Worm (Caenorhabditis elegans) whole organism, young adult: ENCODE data around the gene nspc-3.

Experiments
- C06A6.2 ChIP-seq: fragments of 200-800 bp; sonication (Bioruptor generic); conservative IDR thresholded peaks from 2 replicates; pipeline ENCODE4 v1.3.6; 2022; ENCODE audit warnings: missing genetic modification characterization, missing compliant biosample characterization
- F22D6.2 ChIP-seq: sonication (generic microtip); optimal IDR thresholded peaks from 2 replicates; lab custom pipeline; 2016; ENCODE audit warnings: mild to moderate bottlenecking, missing genetic modification characterization, missing compliant biosample characterization
- F37B4.10 ChIP-seq: fragments of 200-800 bp; sonication (Bioruptor generic); IDR thresholded peaks from 2 replicates; pipeline ENCODE4 v1.3.6; 2022; ENCODE audit warnings: missing genetic modification characterization, missing compliant biosample characterization
- F52B5.7 ChIP-seq: sonication (generic microtip); optimal IDR thresholded peaks from 2 replicates; lab custom pipeline; 2016; ENCODE audit warnings: mild to moderate bottlenecking, missing genetic modification characterization, missing compliant biosample characterization
- K12H6.12 ChIP-seq: fragments of 200-800 bp; sonication (Bioruptor generic); optimal IDR thresholded peaks from 2 replicates; lab custom pipeline; 2018; ENCODE audit warnings: mild to moderate bottlenecking, missing genetic modification characterization, missing compliant biosample characterization
- T26A5.8 ChIP-seq: sonication (generic microtip); optimal IDR thresholded peaks from 2 replicates; lab custom pipeline; 2016; ENCODE audit warnings: missing genetic modification characterization, missing compliant biosample characterization
- Y53F4B.3 ChIP-seq: fragments of 200-800 bp; sonication (Bioruptor generic); IDR thresholded peaks from 2 replicates; pipeline ENCODE4 v1.3.6; 2022; ENCODE audit warnings: missing genetic modification reagents, missing genetic modification characterization, missing compliant biosample characterization
- Y67H2A.10 ChIP-seq: fragments of 200-800 bp; sonication (Bioruptor generic); conservative IDR thresholded peaks from 2 replicates; pipeline ENCODE4 v1.3.6; 2022; ENCODE audit warnings: missing genetic modification reagents, missing genetic modification characterization, missing compliant biosample characterization
- aptf-2 ChIP-seq: fragments of 200-800 bp; sonication (Bioruptor generic); conservative IDR thresholded peaks from 2 replicates; pipeline ENCODE4 v1.3.6; 2022; ENCODE audit warnings: missing genetic modification reagents, missing genetic modification characterization, missing compliant biosample characterization
- attf-5 ChIP-seq: fragments of 200-800 bp; sonication (Bioruptor generic); optimal IDR thresholded peaks from 2 replicates; lab custom pipeline; 2018; ENCODE audit warnings: mild to moderate bottlenecking, missing genetic modification characterization, missing compliant biosample characterization
- bed-2 ChIP-seq: fragments of 200-800 bp; sonication (Bioruptor generic); IDR thresholded peaks from 2 replicates; pipeline ENCODE4 v1.3.6; 2022; ENCODE audit warnings: missing genetic modification reagents, missing genetic modification characterization, missing compliant biosample characterization
- cebp-1 ChIP-seq, 2 experiments: fragments of 200-800 bp in 1 of 2; sonication (Bioruptor generic) in 1 of 2; sonication (generic microtip) in 1 of 2; IDR thresholded peaks in 1 of 2; optimal IDR thresholded peaks in 1 of 2; 2 replicates each; pipeline versions ENCODE4 v1.3.6 to Lab custom; 2017 to 2022; ENCODE audit warnings: missing compliant biosample characterization in 2 of 2, missing genetic modification characterization in 2 of 2, mild to moderate bottlenecking in 1 of 2, missing genetic modification reagents in 1 of 2, moderate library complexity in 1 of 2
- ceh-27 ChIP-seq: fragments of 200-800 bp; sonication (Bioruptor generic); optimal IDR thresholded peaks from 2 replicates; lab custom pipeline; 2018; ENCODE audit warnings: mild to moderate bottlenecking, missing genetic modification characterization, moderate library complexity, missing compliant biosample characterization
- dox-1 ChIP-seq: fragments of 200-800 bp; sonication (Bioruptor generic); IDR thresholded peaks from 2 replicates; pipeline ENCODE4 v1.3.6; 2022; ENCODE audit warnings: missing genetic modification reagents, missing genetic modification characterization, missing compliant biosample characterization
- ekl-4 ChIP-seq: fragments of 200-800 bp; sonication (Bioruptor generic); IDR thresholded peaks from 2 replicates; pipeline ENCODE4 v1.3.6; 2022; ENCODE audit warnings: missing genetic modification reagents, missing genetic modification characterization, missing compliant biosample characterization
- fkh-3 ChIP-seq: sonication (generic microtip); optimal IDR thresholded peaks from 2 replicates; lab custom pipeline; 2016; ENCODE audit warnings: mild to moderate bottlenecking, missing genetic modification characterization, missing compliant biosample characterization
- gei-17 ChIP-seq: fragments of 200-800 bp; sonication (Bioruptor generic); optimal IDR thresholded peaks from 2 replicates; lab custom pipeline; 2018; ENCODE audit warnings: mild to moderate bottlenecking, missing genetic modification characterization, missing compliant biosample characterization
- hsf-1 ChIP-seq: fragments of 200-800 bp; sonication (Bioruptor generic); IDR thresholded peaks from 2 replicates; pipeline ENCODE4 v1.3.6; 2022; ENCODE audit warnings: missing genetic modification reagents, missing genetic modification characterization, missing compliant biosample characterization
- let-607 ChIP-seq, 2 experiments: fragments of 200-800 bp in 1 of 2; sonication (Bioruptor generic) in 1 of 2; sonication (generic microtip) in 1 of 2; optimal IDR thresholded peaks; 2 replicates each; lab custom pipeline; 2016 to 2018; ENCODE audit warnings: mild to moderate bottlenecking in 2 of 2, missing compliant biosample characterization in 2 of 2, missing genetic modification characterization in 2 of 2, moderate library complexity in 2 of 2, missing genotype in 1 of 2
- lin-26 ChIP-seq: fragments of 200-800 bp; sonication (Bioruptor generic); IDR thresholded peaks from 2 replicates; pipeline ENCODE4 v1.3.6; 2022; ENCODE audit warnings: missing genetic modification reagents, missing genetic modification characterization, missing compliant biosample characterization
- lin-40 ChIP-seq: sonication (generic microtip); optimal IDR thresholded peaks from 2 replicates; lab custom pipeline; 2016; ENCODE audit warnings: missing genetic modification characterization, mild to moderate bottlenecking, missing compliant biosample characterization, missing genotype, missing genetic modification reagents
- lin-54 ChIP-seq: fragments of 200-800 bp; sonication (Bioruptor generic); optimal IDR thresholded peaks from 2 replicates; lab custom pipeline; 2018; ENCODE audit warnings: mild to moderate bottlenecking, missing genetic modification characterization, missing compliant biosample characterization
- lsy-27 ChIP-seq: sonication (generic microtip); optimal IDR thresholded peaks from 2 replicates; lab custom pipeline; 2017; ENCODE audit warnings: missing genetic modification characterization, mild to moderate bottlenecking, missing compliant biosample characterization, antibody characterized with exemption, missing genotype, borderline replicate concordance; ENCODE audit not compliant: insufficient read depth
- madf-10 ChIP-seq: sonication (generic microtip); optimal IDR thresholded peaks from 2 replicates; lab custom pipeline; 2016; ENCODE audit warnings: mild to moderate bottlenecking, missing genetic modification characterization, missing compliant biosample characterization
- nfya-2 ChIP-seq: fragments of 200-800 bp; sonication (Bioruptor generic); IDR thresholded peaks from 2 replicates; pipeline ENCODE4 v1.3.6; 2022; ENCODE audit warnings: missing genetic modification reagents, missing genetic modification characterization, missing compliant biosample characterization
- nfyb-1 ChIP-seq: fragments of 200-800 bp; sonication (Bioruptor generic); IDR thresholded peaks from 2 replicates; pipeline ENCODE4 v1.3.6; 2022; ENCODE audit warnings: missing genetic modification reagents, missing genetic modification characterization, missing compliant biosample characterization
- nhr-80 ChIP-seq: sonication (generic microtip); optimal IDR thresholded peaks from 2 replicates; lab custom pipeline; 2016; ENCODE audit warnings: missing genetic modification characterization, missing compliant biosample characterization
- nhr-90 ChIP-seq: sonication (generic microtip); optimal IDR thresholded peaks from 2 replicates; lab custom pipeline; 2016; ENCODE audit warnings: missing genotype, mild to moderate bottlenecking, missing genetic modification characterization, missing compliant biosample characterization
- snpc-3.4 ChIP-seq: sonication (generic microtip); optimal IDR thresholded peaks from 2 replicates; lab custom pipeline; 2017; ENCODE audit warnings: missing genetic modification characterization, mild to moderate bottlenecking, missing compliant biosample characterization, antibody characterized with exemption, moderate library complexity, missing genotype, missing genetic modification reagents
- snpc-4 ChIP-seq, 5 experiments: fragments of 150-350 bp in 1 of 5; sonication (generic microtip) in 4 of 5; optimal IDR thresholded peaks; 2 replicates each; lab custom pipeline; 2014 to 2018; ENCODE audit warnings: missing genetic modification characterization in 5 of 5, missing biosample characterization in 3 of 5, antibody characterized with exemption in 2 of 5, mild to moderate bottlenecking in 2 of 5, missing compliant biosample characterization in 2 of 5, missing genotype in 2 of 5, moderate library complexity in 2 of 5, missing genetic modification reagents in 1 of 5
- somi-1 ChIP-seq: fragments of 200-800 bp; sonication (Bioruptor generic); optimal IDR thresholded peaks from 2 replicates; lab custom pipeline; 2018; ENCODE audit warnings: mild to moderate bottlenecking, missing genetic modification characterization, missing compliant biosample characterization
- sptf-2 ChIP-seq: fragments of 200-800 bp; sonication (Bioruptor generic); optimal IDR thresholded peaks from 2 replicates; lab custom pipeline; 2018; ENCODE audit warnings: mild to moderate bottlenecking, missing genetic modification characterization, missing compliant biosample characterization
- tbp1 ChIP-seq: fragments of 200-800 bp; sonication (Bioruptor generic); optimal IDR thresholded peaks from 2 replicates; lab custom pipeline; 2018; ENCODE audit warnings: mild to moderate bottlenecking, missing genetic modification characterization, missing compliant biosample characterization
- tlf-1 ChIP-seq: fragments of 200-800 bp; sonication (Bioruptor generic); optimal IDR thresholded peaks from 2 replicates; lab custom pipeline; 2018; ENCODE audit warnings: mild to moderate bottlenecking, missing genetic modification characterization, missing compliant biosample characterization
- unc-62 ChIP-seq: fragments of 150-350 bp; optimal IDR thresholded peaks from 2 replicates; lab custom pipeline; 2014; ENCODE audit warnings: missing biosample characterization, missing genetic modification reagents, missing genetic modification characterization
- xnd-1 ChIP-seq: sonication (generic microtip); optimal IDR thresholded peaks from 2 replicates; lab custom pipeline; 2016; ENCODE audit warnings: missing genotype, missing genetic modification reagents, missing genetic modification characterization, missing compliant biosample characterization
- zfh-2 ChIP-seq: fragments of 200-800 bp; sonication (Bioruptor generic); conservative IDR thresholded peaks from 2 replicates; pipeline ENCODE4 v1.3.6; 2022; ENCODE audit warnings: missing genetic modification reagents, missing genetic modification characterization, missing compliant biosample characterization
- ztf-22 ChIP-seq: fragments of 200-800 bp; sonication (Bioruptor generic); optimal IDR thresholded peaks from 2 replicates; lab custom pipeline; 2018; ENCODE audit warnings: mild to moderate bottlenecking, missing genetic modification characterization, moderate library complexity, missing compliant biosample characterization
- ztf-25 ChIP-seq: fragments of 200-800 bp; sonication (Bioruptor generic); IDR thresholded peaks from 2 replicates; pipeline ENCODE4 v1.3.6; 2022; ENCODE audit warnings: missing genetic modification reagents, missing genetic modification characterization, missing compliant biosample characterization
- ztf-26 ChIP-seq: sonication (generic microtip); optimal IDR thresholded peaks from 2 replicates; lab custom pipeline; 2017; ENCODE audit warnings: missing genetic modification characterization, missing compliant biosample characterization
- ztf-28 ChIP-seq: fragments of 200-800 bp; sonication (Bioruptor generic); IDR thresholded peaks from 2 replicates; pipeline ENCODE4 v1.3.6; 2022; ENCODE audit warnings: missing genetic modification reagents, missing genetic modification characterization, missing compliant biosample characterization

The nspc-3 gene

DNA sequence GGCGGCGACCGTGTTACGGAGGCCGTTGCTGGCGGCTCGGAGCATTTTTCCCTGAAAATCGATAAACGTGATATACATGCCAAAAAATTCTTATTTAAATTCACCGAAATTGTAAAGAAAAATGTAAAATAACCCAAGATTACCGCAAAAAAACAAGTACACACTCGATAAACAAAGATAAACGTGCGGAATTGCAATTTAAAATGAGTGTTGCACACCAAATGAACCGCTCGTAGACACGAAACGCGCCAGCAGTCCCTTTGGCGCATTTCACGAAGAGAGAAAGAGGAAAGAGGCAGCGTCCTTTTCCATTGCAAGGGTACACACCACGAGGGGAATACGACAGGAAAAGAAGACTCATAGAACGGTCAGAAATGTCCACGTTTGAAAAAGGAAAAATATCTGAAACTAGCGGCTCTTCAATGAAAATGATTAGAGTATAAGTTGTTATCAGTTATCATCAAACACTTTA, 9.1 kb downstream of the nspc-3 start, which contains the start of gene sdha-1 (continued):
- TF ChIP-seq aptf-2 (GFP tag; lab: Robert Waterston, UW) (no peak), Y67H2A.10 (GFP tag; lab: Robert Waterston, UW) (no peak), lin-54 (GFP tag; lab: Kevin White, UChicago) (peak; percentile 41), ceh-27 (GFP tag; lab: Kevin White, UChicago) (peak; percentile 83), hsf-1 (GFP tag; lab: Robert Waterston, UW) (no peak), unc-62 (GFP tag; lab: Kevin White, UChicago) (peak; percentile 14), ztf-25 (GFP tag; lab: Robert Waterston, UW) (no peak), cebp-1 (GFP tag; IDR thresholded peaks at IDR 0.05; lab: Robert Waterston, UW) (peak; percentile 30; the same call in 1 of the 2 replicates), cebp-1 (tag; optimal IDR thresholded peaks at IDR 0.05; lab: Kevin White, UChicago) (peak; percentile 86), ztf-28 (no peak), lin-40 (tag; lab: Kevin White, UChicago) (peak; percentile 83), K12H6.12 (tag; lab: Kevin White, UChicago) (peak; percentile 73), nfyb-1 (GFP tag; lab: Robert Waterston, UW) (peak; percentile 19; the same call in 1 of the 2 replicates), F52B5.7 (tag; lab: Kevin White, UChicago) (no peak), attf-5 (GFP tag; lab: Kevin White, UChicago) (peak; percentile 85), ekl-4 (GFP tag; lab: Robert Waterston, UW) (no peak), somi-1 (peak; percentile 70), madf-10 (peak; percentile 56), Y53F4B.3 (GFP tag; lab: Robert Waterston, UW) (no peak), zfh-2 (GFP tag; lab: Robert Waterston, UW) (peak; percentile 76; the same call in 1 of the 2 replicates), snpc-4 (GFP tag; optimal IDR thresholded peaks at IDR 0.05; lab: Kevin White, UChicago) (no peak), snpc-4 (tag; optimal IDR thresholded peaks at IDR 0.05; lab: Kevin White, UChicago) (peak in 3 of 4 experiments; percentile 34 to 50 (median 38)), tbp1 (GFP tag; lab: Kevin White, UChicago) (peak; percentile 56), ztf-26 (tag; lab: Kevin White, UChicago) (peak; percentile 61)

DNA sequence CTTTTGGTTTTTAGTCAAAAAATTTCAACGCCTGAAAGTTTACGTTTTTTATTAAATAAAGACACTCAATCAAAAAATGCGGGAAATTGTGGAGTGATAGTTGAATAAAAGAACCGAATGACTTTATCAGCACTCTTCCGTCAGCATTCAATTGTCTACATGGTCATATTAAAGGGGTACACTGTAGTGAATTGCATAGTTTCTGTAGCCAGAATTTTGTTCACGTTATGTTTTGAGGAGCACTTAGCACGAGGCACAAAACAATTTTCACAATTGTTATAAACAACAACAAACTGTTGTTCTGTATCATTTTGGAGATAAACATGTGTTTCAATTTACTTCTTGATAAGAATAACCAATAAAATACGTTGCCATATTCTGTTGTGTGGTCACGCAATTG, 12.1 kb downstream of the nspc-3 start, which contains the start of gene D2021.4:
TSS of gene D2021.4 (minus strand) at position 48 of the 400 bp plus-strand sequence.
- TF ChIP-seq Y67H2A.10 (GFP tag; lab: Robert Waterston, UW) (no peak), nhr-80 (peak; percentile 90), tlf-1 (GFP tag; lab: Kevin White, UChicago) (no peak), lsy-27 (tag; lab: Kevin White, UChicago) (no peak), nfya-2 (GFP tag; lab: Robert Waterston, UW) (no peak), nhr-90 (tag; lab: Kevin White, UChicago) (no peak), cebp-1 (GFP tag; IDR thresholded peaks at IDR 0.05; lab: Robert Waterston, UW) (no peak), cebp-1 (tag; optimal IDR thresholded peaks at IDR 0.05; lab: Kevin White, UChicago) (peak; percentile 28), let-607 (tag; optimal IDR thresholded peaks at IDR 0.05; lab: Kevin White, UChicago) (no peak), T26A5.8 (tag; lab: Kevin White, UChicago) (no peak)

DNA sequence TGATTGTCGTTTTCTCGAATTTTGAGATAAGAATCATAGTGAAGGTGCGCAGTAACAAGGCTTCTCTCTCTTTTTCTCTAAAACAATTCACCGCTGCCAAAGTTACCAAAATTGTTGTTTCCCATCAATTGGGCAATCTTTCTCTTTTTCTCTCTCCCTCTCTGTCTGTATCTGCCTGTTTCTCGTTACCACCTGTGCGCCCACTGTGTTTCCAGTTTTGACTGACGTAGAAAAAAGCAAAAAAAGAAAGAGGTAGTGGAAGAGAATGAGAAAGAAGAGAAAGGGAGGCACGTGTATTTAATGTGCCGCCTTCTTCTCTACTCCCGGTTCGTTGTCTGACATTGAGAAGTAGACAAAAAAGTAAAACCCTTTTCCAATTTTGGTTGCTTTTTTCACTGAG, 13.2 kb downstream of the nspc-3 start:
- TF ChIP-seq ztf-22 (peak; percentile 16), madf-10 (peak; percentile 1), fkh-3 (tag; lab: Kevin White, UChicago) (no peak), somi-1 (peak; percentile 79), lin-26 (GFP tag; lab: Robert Waterston, UW) (peak; percentile 38; the same call in 1 of the 2 replicates), xnd-1 (no peak), sptf-2 (GFP tag; lab: Kevin White, UChicago) (peak; percentile 27), ceh-27 (GFP tag; lab: Kevin White, UChicago) (peak; percentile 38), attf-5 (GFP tag; lab: Kevin White, UChicago) (peak; percentile 46), F37B4.10 (GFP tag; lab: Robert Waterston, UW) (no peak), gei-17 (GFP tag; lab: Kevin White, UChicago) (peak; percentile 29), lin-40 (tag; lab: Kevin White, UChicago) (peak; percentile 86), snpc-3.4 (tag; lab: Kevin White, UChicago) (peak; percentile 14), unc-62 (GFP tag; lab: Kevin White, UChicago) (peak; percentile 6), nfyb-1 (GFP tag; lab: Robert Waterston, UW) (0 out of 2 replicates have a peak, but pooled peaks have one; percentile 60), bed-2 (GFP tag; lab: Robert Waterston, UW) (no peak), dox-1 (peak; percentile 38; the same call in 1 of the 2 replicates), C06A6.2 (GFP tag; lab: Robert Waterston, UW) (peak; percentile 35; the same call in 1 of the 2 replicates), F22D6.2 (tag; lab: Kevin White, UChicago) (peak; percentile 69), ztf-28 (no peak)
